Worm (Caenorhabditis elegans) whole organism, L1 larva: ENCODE measurements around the gene dhs-6.

Experiments used
- dpl-1 ChIP-seq, 3 experiments: fragments of 150-350 bp in 2 of 3; sonication (generic microtip) in 1 of 3; optimal IDR thresholded peaks; 2 replicates each; lab custom pipeline; 2014 to 2017; ENCODE audit warnings: missing biosample characterization in 3 of 3, missing genetic modification characterization in 3 of 3, missing genetic modification reagents in 3 of 3
- fos-1 ChIP-seq: fragments of 150-350 bp; optimal IDR thresholded peaks from 2 replicates; lab custom pipeline; 2014; ENCODE audit warnings: missing biosample characterization, missing genetic modification characterization
- pqm-1 ChIP-seq: sonication (generic microtip); optimal IDR thresholded peaks from 3 replicates; lab custom pipeline; 2017; ENCODE audit warnings: missing biosample characterization, missing genetic modification characterization

- TF ChIP-seq fos-1 (tag; lab: Kevin White, UChicago) (no peak), dpl-1 (GFP tag; optimal IDR thresholded peaks at IDR 0.05; lab: Kevin White, UChicago) (no peak), pqm-1 (no peak)
Observed at ce11 chrII:5603194-5603593, 15.9 kb downstream of the dhs-6 start, which contains the start of gene C17G10.6.
